Worm (Caenorhabditis elegans) whole organism, young adult: ENCODE measurements around the gene srbc-59.

Source experiments
- F22D6.2 ChIP-seq: sonication (generic microtip); optimal IDR thresholded peaks from 2 replicates; lab custom pipeline; 2016; ENCODE audit warnings: mild to moderate bottlenecking, missing genetic modification characterization, missing compliant biosample characterization
- ama-1 ChIP-seq, 3 experiments: fragments of 150-350 bp in 1 of 3; sonication (generic microtip) in 2 of 3; optimal IDR thresholded peaks; 2 replicates each; lab custom pipeline; 2014 to 2018; ENCODE audit warnings: missing biosample characterization in 2 of 3, missing genetic modification characterization in 2 of 3, missing genetic modification reagents in 2 of 3
- attf-3 ChIP-seq: fragments of 200-800 bp; sonication (Bioruptor generic); conservative IDR thresholded peaks from 2 replicates; pipeline ENCODE4 v1.3.6; 2022; ENCODE audit warnings: missing genetic modification reagents, missing genetic modification characterization, missing compliant biosample characterization
- attf-5 ChIP-seq: fragments of 200-800 bp; sonication (Bioruptor generic); optimal IDR thresholded peaks from 2 replicates; lab custom pipeline; 2018; ENCODE audit warnings: mild to moderate bottlenecking, missing genetic modification characterization, missing compliant biosample characterization
- ceh-27 ChIP-seq: fragments of 200-800 bp; sonication (Bioruptor generic); optimal IDR thresholded peaks from 2 replicates; lab custom pipeline; 2018; ENCODE audit warnings: mild to moderate bottlenecking, missing genetic modification characterization, moderate library complexity, missing compliant biosample characterization
- hmg-1.2 ChIP-seq: fragments of 200-800 bp; sonication (Bioruptor generic); IDR thresholded peaks from 2 replicates; pipeline ENCODE4 v1.3.6; 2022; ENCODE audit warnings: missing genetic modification reagents, missing genetic modification characterization, missing compliant biosample characterization
- nfya-1 ChIP-seq: sonication (generic microtip); optimal IDR thresholded peaks from 2 replicates; lab custom pipeline; 2017; ENCODE audit warnings: antibody characterized with exemption, missing compliant biosample characterization, missing genetic modification characterization, borderline replicate concordance; ENCODE audit not compliant: insufficient read depth
- pha-4 ChIP-seq: fragments of 150-350 bp; sonication (generic microtip); optimal IDR thresholded peaks from 2 replicates; lab custom pipeline; 2014; ENCODE audit warnings: missing biosample characterization, missing genetic modification reagents, missing genetic modification characterization
- rec-8 ChIP-seq, 2 experiments: sonication (generic microtip); optimal IDR thresholded peaks; 2 replicates each; lab custom pipeline; 2016; ENCODE audit warnings: mild to moderate bottlenecking in 2 of 2, missing genetic modification characterization in 2 of 2, missing genetic modification reagents in 2 of 2, missing genotype in 2 of 2, missing biosample characterization in 1 of 2, missing compliant biosample characterization in 1 of 2, moderate library complexity in 1 of 2
- sptf-2 ChIP-seq: fragments of 200-800 bp; sonication (Bioruptor generic); optimal IDR thresholded peaks from 2 replicates; lab custom pipeline; 2018; ENCODE audit warnings: mild to moderate bottlenecking, missing genetic modification characterization, missing compliant biosample characterization
- unc-62 ChIP-seq: fragments of 150-350 bp; optimal IDR thresholded peaks from 2 replicates; lab custom pipeline; 2014; ENCODE audit warnings: missing biosample characterization, missing genetic modification reagents, missing genetic modification characterization

DNA sequence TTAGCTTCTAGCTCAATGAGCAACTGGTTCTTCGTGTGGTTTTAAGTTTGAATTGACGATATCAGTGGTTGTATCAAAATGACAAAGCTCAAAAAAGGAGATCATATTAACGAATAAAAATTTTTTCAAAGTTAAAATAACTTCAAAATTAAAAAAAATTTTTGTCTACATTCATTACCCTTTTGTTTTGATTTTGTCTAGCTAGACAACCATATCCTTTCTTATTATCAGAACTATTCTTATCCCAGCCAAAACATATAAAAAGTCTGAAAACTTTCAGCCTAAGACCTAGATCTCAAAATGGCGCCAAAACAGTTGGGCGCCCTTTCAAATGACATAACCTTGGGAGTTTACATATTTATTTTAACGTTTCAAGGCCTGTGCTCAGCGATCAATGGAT is 38.7 kb downstream of the srbc-59 start, which contains the start of gene R13D11.1:
- no peak for TF ChIP-seq ama-1 (optimal IDR thresholded peaks at IDR 0.05; lab: Kevin White, UChicago)
- TF ChIP-seq ama-1 (GFP tag; optimal IDR thresholded peaks at IDR 0.05; lab: Kevin White, UChicago): no peak
- TF ChIP-seq rec-8 (tag; optimal IDR thresholded peaks at IDR 0.05; lab: Kevin White, UChicago): no peak
- no peak for TF ChIP-seq sptf-2 (GFP tag; lab: Kevin White, UChicago)
- no peak for TF ChIP-seq attf-5
- no peak for TF ChIP-seq attf-3 (GFP tag; lab: Robert Waterston, UW)
- TF ChIP-seq unc-62 (GFP tag; lab: Kevin White, UChicago): no peak
- no peak for TF ChIP-seq nfya-1 (tag; lab: Kevin White, UChicago)
- no peak for TF ChIP-seq ceh-27 (GFP tag; lab: Kevin White, UChicago)
- TF ChIP-seq F22D6.2 (tag; lab: Kevin White, UChicago): no peak
- TF ChIP-seq pha-4: no peak
- no peak for TF ChIP-seq hmg-1.2 (GFP tag; lab: Robert Waterston, UW)
